Worm (Caenorhabditis elegans): ENCODE data around the gene T21B4.15.

T21B4.15 gene

ce11 chrII:12518809-12519344 is 28.9 kb downstream of the T21B4.15 start, which contains the start of gene srh-70 (continued):
- TF ChIP-seq Y48G9A.11 (GFP tag; IDR thresholded peaks at IDR 0.05), result no peak
- 0 out of 2 replicates have a peak, but pooled peaks have one; percentile 50 for TF ChIP-seq lin-38 (GFP tag; IDR thresholded peaks at IDR 0.05)
- no peak for TF ChIP-seq lir-3 (tag; optimal IDR thresholded peaks at IDR 0.05)
- TF ChIP-seq hif-1 (tag; optimal IDR thresholded peaks at IDR 0.05), result peak; percentile 31 to 36
- TF ChIP-seq php-3 (GFP tag; IDR thresholded peaks at IDR 0.05), result peak; percentile 95
- TF ChIP-seq nhr-76 (tag; optimal IDR thresholded peaks at IDR 0.05), result no peak
- TF ChIP-seq R02D3.7 (tag; optimal IDR thresholded peaks at IDR 0.05), result no peak
- no peak for TF ChIP-seq ces-1 (GFP tag; optimal IDR thresholded peaks at IDR 0.05)
- TF ChIP-seq ceh-44 (GFP tag; IDR thresholded peaks at IDR 0.05), result no peak
- TF ChIP-seq dmd-6 (GFP tag; IDR thresholded peaks at IDR 0.05), result peak; percentile 98
- TF ChIP-seq hlh-30 (tag; optimal IDR thresholded peaks at IDR 0.05; ENCODE audit: insufficient read depth), result peak; percentile 55
- TF ChIP-seq Y105C5A.15 (GFP tag; IDR thresholded peaks at IDR 0.05), result no peak
- peak; percentile 71; the same call in 1 of the 2 replicates for TF ChIP-seq pha-4 (GFP tag; IDR thresholded peaks at IDR 0.05)
- TF ChIP-seq pha-4 (tag; optimal IDR thresholded peaks at IDR 0.05), result no peak
- no peak for TF ChIP-seq daf-19 (GFP tag; conservative IDR thresholded peaks at IDR 0.05)
- TF ChIP-seq lim-7 (GFP tag; IDR thresholded peaks at IDR 0.05), result 0 out of 2 replicates have a peak, but pooled peaks have one; percentile 26
- TF ChIP-seq fkh-10 (GFP tag; optimal IDR thresholded peaks at IDR 0.05), result no peak
- no peak for TF ChIP-seq daf-8 (GFP tag; IDR thresholded peaks at IDR 0.05)
- TF ChIP-seq tra-1 (GFP tag; IDR thresholded peaks at IDR 0.05), result peak; percentile 91
- TF ChIP-seq duxl-1 (tag; optimal IDR thresholded peaks at IDR 0.05; ENCODE audit: poor library complexity), result no peak
- TF ChIP-seq ztf-7 (tag; optimal IDR thresholded peaks at IDR 0.05), result no peak
- peak; percentile 82; the same call in 1 of the 2 replicates for TF ChIP-seq saeg-2 (GFP tag; IDR thresholded peaks at IDR 0.05)
- TF ChIP-seq nhr-111 (GFP tag; optimal IDR thresholded peaks at IDR 0.05), result no peak
- TF ChIP-seq spr-1 (tag; optimal IDR thresholded peaks at IDR 0.05), result peak; percentile 36
- no peak for TF ChIP-seq zag-1 (tag; optimal IDR thresholded peaks at IDR 0.05)
- no peak for TF ChIP-seq madf-5 (GFP tag; IDR thresholded peaks at IDR 0.05)
- peak; percentile 69 to 97 for TF ChIP-seq unc-62 (GFP tag; optimal IDR thresholded peaks at IDR 0.05 in 1 of 2)
- TF ChIP-seq unc-62 (tag; optimal IDR thresholded peaks at IDR 0.05), result no peak
- TF ChIP-seq nhr-237 (tag; optimal IDR thresholded peaks at IDR 0.05), result no peak
- TF ChIP-seq unc-39 (tag; optimal IDR thresholded peaks at IDR 0.05), result no peak
- peak; percentile 2 for TF ChIP-seq jun-1 (tag; optimal IDR thresholded peaks at IDR 0.05)
- TF ChIP-seq nhr-28 (tag; optimal IDR thresholded peaks at IDR 0.05), result peak; percentile 79
- no peak for TF ChIP-seq F10B5.3 (tag; optimal IDR thresholded peaks at IDR 0.05)
- TF ChIP-seq mdt-29 (GFP tag; IDR thresholded peaks at IDR 0.05), result peak; percentile 97
- peak in 1 of 2 experiments; percentile 35 for TF ChIP-seq daf-16 (GFP tag; optimal IDR thresholded peaks at IDR 0.05)
- TF ChIP-seq daf-16 (tag; optimal IDR thresholded peaks at IDR 0.05), result peak; percentile 81
- no peak for TF ChIP-seq ZK546.5 (tag; optimal IDR thresholded peaks at IDR 0.05)
- no peak for TF ChIP-seq lsy-2 (tag; optimal IDR thresholded peaks at IDR 0.05)
- TF ChIP-seq ZK337.2 (GFP tag; IDR thresholded peaks at IDR 0.05), result no peak
- TF ChIP-seq snpc-4 (tag; optimal IDR thresholded peaks at IDR 0.05), result no peak

DNA sequence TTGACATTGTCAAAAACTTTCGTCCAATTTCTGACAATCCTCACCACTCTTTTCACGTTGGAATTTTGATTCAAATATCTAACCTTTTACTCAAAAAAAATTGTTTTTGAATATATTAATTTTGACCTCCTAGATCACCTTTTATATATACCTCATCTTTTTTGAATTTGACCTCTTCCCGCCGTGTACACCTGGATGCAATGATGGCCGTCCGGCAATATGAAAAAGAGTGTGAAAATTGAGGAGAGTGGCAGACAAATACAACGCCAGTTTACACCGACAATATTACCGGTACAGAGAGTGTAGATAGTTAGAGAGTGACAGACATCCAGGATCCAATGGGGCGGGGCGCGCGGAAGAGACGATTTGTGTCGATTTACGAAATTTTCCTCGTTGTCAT is 29.6 kb downstream of the T21B4.15 start, which contains the start of gene ceh-99:
TSS of gene ceh-99 (plus strand) at position 366 of the 400 bp plus-strand sequence.
- TF ChIP-seq pqm-1 (tag; optimal IDR thresholded peaks at IDR 0.05), result no peak
- TF ChIP-seq R02D3.7 (tag; optimal IDR thresholded peaks at IDR 0.05), result no peak
- no peak for TF ChIP-seq saeg-2 (GFP tag; IDR thresholded peaks at IDR 0.05)
- TF ChIP-seq unc-39 (tag; optimal IDR thresholded peaks at IDR 0.05), result no peak
- TF ChIP-seq nhr-11 (tag; optimal IDR thresholded peaks at IDR 0.05), result no peak
- TF ChIP-seq mxl-3 (GFP tag; optimal IDR thresholded peaks at IDR 0.05), result no peak
- TF ChIP-seq ama-1 (optimal IDR thresholded peaks at IDR 0.05), result no peak
- no peak for TF ChIP-seq lir-3 (tag; optimal IDR thresholded peaks at IDR 0.05)
- TF ChIP-seq rbr-2 (tag; optimal IDR thresholded peaks at IDR 0.05), result no peak
- no peak for TF ChIP-seq lin-29 (GFP tag; IDR thresholded peaks at IDR 0.05)
- TF ChIP-seq unc-130 (GFP tag; optimal IDR thresholded peaks at IDR 0.05), result no peak
- no peak for TF ChIP-seq egl-27 (tag; optimal IDR thresholded peaks at IDR 0.05)
